Worm (Caenorhabditis elegans): ENCODE measurements around the gene cdkl-1.

Gene cdkl-1

DNA sequence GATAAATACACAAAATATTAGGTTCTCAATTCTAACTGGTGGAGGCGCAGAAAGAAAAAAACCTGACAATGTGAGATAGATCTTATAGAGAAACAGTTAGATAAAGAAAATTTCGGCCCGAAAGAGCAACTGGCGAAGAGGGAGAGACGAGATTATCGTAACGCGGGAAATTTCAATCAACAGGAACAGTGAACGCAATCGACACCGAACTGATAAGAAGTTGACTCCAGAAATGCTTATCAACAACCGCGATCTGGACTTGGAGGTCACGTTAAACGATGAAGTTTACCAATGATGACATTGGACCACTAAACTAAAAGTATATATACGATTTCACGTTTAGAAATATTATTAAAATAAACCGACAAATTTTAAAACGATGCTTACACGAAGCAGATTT lies 22.3 kb upstream of the cdkl-1 start (continued):
- no peak for TF ChIP-seq nhr-42 (GFP tag; IDR thresholded peaks at IDR 0.05)
- TF ChIP-seq rbr-2 (tag; optimal IDR thresholded peaks at IDR 0.05), result no peak
- no peak for TF ChIP-seq nhr-237 (tag; optimal IDR thresholded peaks at IDR 0.05)
- TF ChIP-seq madf-5 (GFP tag; IDR thresholded peaks at IDR 0.05), result peak in 1 of 2 experiments; percentile 83; a peak in 2 of 4 replicates
- TF ChIP-seq mdl-1 (tag; optimal IDR thresholded peaks at IDR 0.05), result no peak
- TF ChIP-seq ceh-28 (tag; optimal IDR thresholded peaks at IDR 0.05), result no peak
- no peak for TF ChIP-seq ZK546.5 (tag; optimal IDR thresholded peaks at IDR 0.05)
- TF ChIP-seq daf-16 (GFP tag; optimal IDR thresholded peaks at IDR 0.05), result no peak
- TF ChIP-seq daf-16 (tag; optimal IDR thresholded peaks at IDR 0.05), result no peak
- no peak for TF ChIP-seq daf-8 (GFP tag; IDR thresholded peaks at IDR 0.05)
- TF ChIP-seq aly-2 (tag; optimal IDR thresholded peaks at IDR 0.05), result peak; percentile 25
- no peak for TF ChIP-seq ztf-11 (tag; optimal IDR thresholded peaks at IDR 0.05)
- peak; percentile 50 for TF ChIP-seq lin-13 (GFP tag; optimal IDR thresholded peaks at IDR 0.05)
- no peak for TF ChIP-seq ceh-82 (tag; optimal IDR thresholded peaks at IDR 0.05)
- TF ChIP-seq ceh-44 (GFP tag; IDR thresholded peaks at IDR 0.05), result no peak
- peak; percentile 22 for TF ChIP-seq hlh-30 (tag; optimal IDR thresholded peaks at IDR 0.05; ENCODE audit: insufficient read depth)
- TF ChIP-seq aha-1 (tag), result peak; percentile 55
- no peak for TF ChIP-seq zip-11 (GFP tag; IDR thresholded peaks at IDR 0.05)
- TF ChIP-seq F49E8.2 (tag; optimal IDR thresholded peaks at IDR 0.05; ENCODE audit: borderline replicate concordance), result peak; percentile 93
- TF ChIP-seq nhr-6 (tag; optimal IDR thresholded peaks at IDR 0.05), result peak; percentile 10
- peak; percentile 77 for TF ChIP-seq ama-1 (optimal IDR thresholded peaks at IDR 0.05)
- peak; percentile 1 for TF ChIP-seq dve-1 (tag; optimal IDR thresholded peaks at IDR 0.05; ENCODE audit: insufficient read depth)
- TF ChIP-seq mdt-29 (GFP tag; IDR thresholded peaks at IDR 0.05), result peak; percentile 74
- TF ChIP-seq unc-62 (GFP tag; optimal IDR thresholded peaks at IDR 0.05 in 1 of 2), result no peak
- no peak for TF ChIP-seq unc-62 (tag; optimal IDR thresholded peaks at IDR 0.05)
- TF ChIP-seq egl-43 (GFP tag; IDR thresholded peaks at IDR 0.05), result peak; percentile 77; the same call in 1 of the 2 replicates
- TF ChIP-seq zip-2 (tag; optimal IDR thresholded peaks at IDR 0.05), result no peak
- TF ChIP-seq dpl-1 (GFP tag; optimal IDR thresholded peaks at IDR 0.05), result no peak
- no peak for TF ChIP-seq hif-1 (tag; optimal IDR thresholded peaks at IDR 0.05)
- TF ChIP-seq nhr-77 (tag; optimal IDR thresholded peaks at IDR 0.05), result no peak
- 0 out of 2 replicates have a peak, but pooled peaks have one; percentile 24 for TF ChIP-seq lin-1 (GFP tag; IDR thresholded peaks at IDR 0.05)
- TF ChIP-seq T20F7.1 (GFP tag; optimal IDR thresholded peaks at IDR 0.05), result no peak
- no peak for TF ChIP-seq mep-1 (tag; optimal IDR thresholded peaks at IDR 0.05)
- TF ChIP-seq R02D3.7 (tag; optimal IDR thresholded peaks at IDR 0.05), result no peak
- TF ChIP-seq tra-1 (GFP tag; IDR thresholded peaks at IDR 0.05), result peak; percentile 46; the same call in 1 of the 2 replicates
- no peak for TF ChIP-seq egl-27 (tag; optimal IDR thresholded peaks at IDR 0.05)

DNA sequence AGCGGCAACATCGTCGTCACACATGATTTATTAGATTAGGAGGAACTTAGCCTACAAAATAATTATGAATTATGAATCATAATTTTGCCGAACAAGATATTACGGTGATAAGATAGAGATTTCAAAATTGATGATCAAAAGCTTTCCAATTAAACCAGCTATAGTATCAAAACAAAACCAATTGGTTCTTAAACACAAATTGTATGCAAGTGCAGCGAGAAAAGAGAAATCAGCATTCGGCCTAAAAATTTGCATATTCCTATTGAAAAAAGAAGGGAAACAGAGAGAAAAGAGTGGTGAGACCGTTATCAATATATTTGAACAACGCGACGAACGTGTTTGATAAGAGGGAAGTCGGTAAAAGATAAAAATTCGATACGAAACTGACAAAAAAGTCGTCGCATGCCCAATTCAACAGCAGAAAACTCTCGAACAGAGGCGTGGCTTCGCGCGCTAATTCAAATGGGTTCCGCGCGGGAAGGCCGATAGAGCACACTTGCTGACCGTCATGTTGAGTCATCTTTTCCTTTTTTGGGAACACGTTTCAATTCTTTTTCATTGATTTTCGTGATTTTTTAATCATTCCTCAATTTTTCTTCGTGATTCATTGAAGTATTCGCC lies 20.5 kb upstream of the cdkl-1 start, which contains the start of gene act-2:
TSS of gene act-2 (minus strand) at position 51 of the 621 bp plus-strand sequence.
- TF ChIP-seq Y5F2A.4 (GFP tag; optimal IDR thresholded peaks at IDR 0.05), result no peak
- no peak for TF ChIP-seq daf-19 (GFP tag; conservative IDR thresholded peaks at IDR 0.05)
- 0 out of 2 replicates have a peak, but pooled peaks have one; percentile 16 for TF ChIP-seq pha-4 (GFP tag; IDR thresholded peaks at IDR 0.05)
- peak; percentile 73 for TF ChIP-seq pha-4 (tag; optimal IDR thresholded peaks at IDR 0.05)
- TF ChIP-seq hlh-11 (tag; optimal IDR thresholded peaks at IDR 0.05), result peak; percentile 86
- TF ChIP-seq nhr-28 (tag; optimal IDR thresholded peaks at IDR 0.05), result peak; percentile 55
- 0 out of 2 replicates have a peak, but pooled peaks have one; percentile 33 for TF ChIP-seq egl-43 (GFP tag; IDR thresholded peaks at IDR 0.05)
- no peak for TF ChIP-seq aly-2 (tag; optimal IDR thresholded peaks at IDR 0.05)
- peak; percentile 97 for TF ChIP-seq aha-1 (tag)
- 0 out of 2 replicates have a peak, but pooled peaks have one; percentile 45 for TF ChIP-seq tra-1 (GFP tag; IDR thresholded peaks at IDR 0.05)
- no peak for TF ChIP-seq ceh-32 (tag; optimal IDR thresholded peaks at IDR 0.05; ENCODE audit: poor library complexity)
- TF ChIP-seq nhr-48 (tag; optimal IDR thresholded peaks at IDR 0.05), result no peak
- peak; percentile 71 for TF ChIP-seq pqm-1 (tag; optimal IDR thresholded peaks at IDR 0.05)
- no peak for TF ChIP-seq Y105C5A.15 (GFP tag; IDR thresholded peaks at IDR 0.05)
- peak; percentile 37 for TF ChIP-seq spr-1 (tag; optimal IDR thresholded peaks at IDR 0.05)
- no peak for TF ChIP-seq ztf-7 (tag; optimal IDR thresholded peaks at IDR 0.05)
- no peak for TF ChIP-seq dmd-9 (GFP tag; IDR thresholded peaks at IDR 0.05)
- TF ChIP-seq lin-13 (GFP tag; optimal IDR thresholded peaks at IDR 0.05), result peak; percentile 28
- TF ChIP-seq hmg-1.1 (GFP tag; IDR thresholded peaks at IDR 0.05), result peak; percentile 57; the same call in 1 of the 2 replicates
- TF ChIP-seq T20F7.1 (GFP tag; optimal IDR thresholded peaks at IDR 0.05), result peak; percentile 47
- TF ChIP-seq arid-1 (GFP tag; conservative IDR thresholded peaks at IDR 0.05), result no peak
- no peak for TF ChIP-seq zip-11 (GFP tag; IDR thresholded peaks at IDR 0.05)
- TF ChIP-seq snpc-1.2 (GFP tag; IDR thresholded peaks at IDR 0.05), result no peak
